Worm (Caenorhabditis elegans) whole organism, L4 larva: ENCODE results near the gene hap-1.

Experiments used
- aly-2 ChIP-seq: sonication (generic microtip); optimal IDR thresholded peaks from 2 replicates; lab custom pipeline; 2018; ENCODE audit warnings: missing biosample characterization, missing genetic modification characterization
- ama-1 ChIP-seq: fragments of 150-350 bp; optimal IDR thresholded peaks from 2 replicates; lab custom pipeline; 2014; ENCODE audit warnings: inconsistent platforms, mixed read lengths
- fos-1 ChIP-seq: fragments of 150-350 bp; optimal IDR thresholded peaks from 2 replicates; lab custom pipeline; 2014; ENCODE audit warnings: missing biosample characterization, missing genetic modification characterization
- jun-1 ChIP-seq: fragments of 150-350 bp; optimal IDR thresholded peaks from 2 replicates; lab custom pipeline; 2014; ENCODE audit warnings: missing biosample characterization, missing genetic modification reagents, missing genetic modification characterization
- mxl-3 ChIP-seq: fragments of 200-800 bp; sonication (Bioruptor generic); optimal IDR thresholded peaks from 2 replicates; lab custom pipeline; 2018; ENCODE audit warnings: mild to moderate bottlenecking, missing genetic modification characterization, missing compliant biosample characterization
- nhr-237 ChIP-seq: sonication (generic microtip); optimal IDR thresholded peaks from 2 replicates; lab custom pipeline; 2017; ENCODE audit warnings: missing biosample characterization, missing genetic modification characterization
- nhr-28 ChIP-seq: fragments of 150-350 bp; optimal IDR thresholded peaks from 2 replicates; lab custom pipeline; 2014; ENCODE audit warnings: missing biosample characterization, missing genetic modification characterization
- php-3 ChIP-seq: fragments of 200-800 bp; sonication (Bioruptor generic); IDR thresholded peaks from 2 replicates; pipeline ENCODE4 v1.3.6; 2022; ENCODE audit warnings: missing genetic modification reagents, missing genetic modification characterization, missing compliant biosample characterization
- skn-1 ChIP-seq: fragments of 150-350 bp; optimal IDR thresholded peaks from 2 replicates; lab custom pipeline; 2014; ENCODE audit warnings: missing biosample characterization, missing genetic modification characterization
- unc-130 ChIP-seq: sonication (generic microtip); optimal IDR thresholded peaks from 2 replicates; lab custom pipeline; 2016; ENCODE audit warnings: missing genetic modification reagents, missing genetic modification characterization, missing compliant biosample characterization
- unc-39 ChIP-seq: sonication (generic microtip); optimal IDR thresholded peaks from 2 replicates; lab custom pipeline; 2017; ENCODE audit warnings: missing biosample characterization, missing genetic modification characterization
- zag-1 ChIP-seq: fragments of 150-350 bp; optimal IDR thresholded peaks from 2 replicates; lab custom pipeline; 2014; ENCODE audit warnings: missing biosample characterization, missing genetic modification characterization

ce11 chrIII:5217511-5217910 lies 46.2 kb upstream of the hap-1 start, which contains the start of gene cutl-19:
- TF ChIP-seq unc-39 (no peak), jun-1 (no peak), aly-2 (tag; lab: Kevin White, UChicago) (no peak), mxl-3 (no peak), nhr-28 (tag; lab: Kevin White, UChicago) (no peak), nhr-237 (tag; lab: Kevin White, UChicago) (no peak), fos-1 (tag; lab: Kevin White, UChicago) (no peak), php-3 (GFP tag; lab: Robert Waterston, UW) (no peak), unc-130 (no peak), skn-1 (tag; lab: Kevin White, UChicago) (no peak), zag-1 (tag; lab: Kevin White, UChicago) (no peak), ama-1 (lab: Kevin White, UChicago) (no peak)
